Worm (Caenorhabditis elegans) whole organism, young adult: ENCODE results near the gene T02E9.6.

Experiments used
- B0035.1 ChIP-seq: sonication (generic microtip); optimal IDR thresholded peaks from 2 replicates; lab custom pipeline; 2016; ENCODE audit warnings: missing genetic modification characterization, mild to moderate bottlenecking, missing compliant biosample characterization, missing genotype, missing genetic modification reagents
- dpl-1 ChIP-seq: fragments of 150-350 bp; optimal IDR thresholded peaks from 2 replicates; lab custom pipeline; 2014; ENCODE audit warnings: missing biosample characterization, missing genetic modification reagents, missing genetic modification characterization

ce11 chrV:11335757-11336418 is 1.8 kb upstream of the T02E9.6 start:
- TF ChIP-seq dpl-1 = no peak
- TF ChIP-seq B0035.1 (tag; lab: Kevin White, UChicago) = no peak
